Fruit fly (Drosophila melanogaster) whole organism: Measurements from ENCODE around the gene Sr-CI.

ENCODE experiments used
- Dll ChIP-seq: fragments of >200 bp; optimal IDR thresholded peaks from 2 replicates; lab custom pipeline; 2017
- EcR ChIP-seq, 2 experiments: fragments of >200 bp; optimal IDR thresholded peaks; 2 replicates each; lab custom pipeline; 2017; ENCODE audit warnings: missing biosample characterization in 2 of 2, missing genetic modification characterization in 2 of 2, missing genetic modification reagents in 2 of 2

DNA sequence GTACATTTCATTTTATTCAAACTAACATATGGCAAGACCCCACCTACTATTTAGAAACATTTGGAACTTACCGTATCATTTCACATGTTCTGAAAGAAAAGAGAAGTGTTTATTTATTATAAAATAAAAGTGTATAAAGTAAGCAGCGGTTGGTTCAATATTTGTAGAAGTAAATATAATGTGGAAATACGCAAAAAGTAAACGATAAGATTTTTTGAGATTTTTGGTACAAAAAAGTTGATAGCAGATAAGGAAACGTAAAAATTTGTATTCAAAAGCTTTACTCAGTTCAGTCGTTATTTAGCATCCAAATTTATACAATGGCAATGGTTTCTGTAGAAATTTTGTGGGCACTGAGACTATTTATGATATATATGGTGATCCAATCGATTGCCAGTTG, 1.5 kb upstream of the Sr-CI start, which contains the start of gene Sr-CIII:
- no peak for TF ChIP-seq Dll (lab: Kevin White, UChicago)
- no peak for TF ChIP-seq EcR (GFP tag; optimal IDR thresholded peaks at IDR 0.05; lab: Kevin White, UChicago)
